Worm (Caenorhabditis elegans): ENCODE data around the gene ugt-59.

DNA sequence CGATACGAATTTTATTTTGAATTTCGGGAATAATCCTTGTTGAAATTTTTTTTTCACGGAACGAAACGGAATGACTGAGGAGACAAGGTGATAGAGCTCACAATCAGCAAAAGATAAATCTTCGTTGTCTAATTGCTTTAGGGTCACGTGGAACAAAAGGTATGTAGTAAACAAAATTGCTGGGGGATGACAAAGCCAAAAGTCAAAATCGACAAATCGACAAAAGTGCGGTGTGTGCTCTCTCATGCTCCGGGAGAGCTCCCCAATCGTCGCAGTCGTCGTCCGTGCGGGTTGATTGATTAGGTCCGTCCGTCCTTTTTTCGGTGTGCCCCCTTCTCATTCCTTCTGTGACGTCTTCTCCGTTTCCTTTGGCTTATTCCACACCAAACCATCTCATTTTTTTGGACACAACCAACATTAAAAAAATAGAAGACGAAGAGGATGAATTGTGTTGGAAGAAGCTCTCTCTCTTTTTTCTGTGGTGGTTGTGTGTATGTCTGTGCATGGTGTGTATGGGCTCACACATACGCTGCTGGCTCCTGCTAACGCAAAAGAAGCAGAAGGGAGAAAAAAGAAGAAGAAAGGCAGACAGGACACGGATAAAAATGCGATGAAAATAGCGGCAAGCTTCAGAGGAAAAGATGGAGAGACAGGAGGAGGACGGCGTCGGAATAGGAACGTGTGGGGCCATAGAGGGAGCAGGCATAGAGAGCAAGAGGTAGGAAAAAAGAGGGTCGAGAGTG, 18.6 kb upstream of the ugt-59 start:
- no peak for TF ChIP-seq ref-1 (GFP tag; conservative IDR thresholded peaks at IDR 0.05)
- no peak for TF ChIP-seq flt-1 (GFP tag; IDR thresholded peaks at IDR 0.05)
- TF ChIP-seq ztf-29 (GFP tag; IDR thresholded peaks at IDR 0.05): no peak
- no peak for TF ChIP-seq cog-1 (tag; optimal IDR thresholded peaks at IDR 0.05)
- TF ChIP-seq T22C8.4 (GFP tag; IDR thresholded peaks at IDR 0.05): no peak
- TF ChIP-seq med-1 (GFP tag; optimal IDR thresholded peaks at IDR 0.05; ENCODE audit: insufficient read depth): no peak
- TF ChIP-seq ztf-23 (GFP tag; IDR thresholded peaks at IDR 0.05): no peak; the same call in 1 of the 2 replicates
- TF ChIP-seq tab-1 (GFP tag; IDR thresholded peaks at IDR 0.05): no peak
- no peak for TF ChIP-seq klf-2 (GFP tag; conservative IDR thresholded peaks at IDR 0.05)
